Fruit fly (Drosophila melanogaster) whole organism, embryonic: ENCODE data around the gene CG5715.

Experiments used
- Atf6 ChIP-seq: fragments of 200-800 bp; sonication (Bioruptor generic); IDR thresholded peaks from 2 replicates; pipeline ENCODE4 v1.3.6; 2022; ENCODE audit warnings: missing biosample characterization, missing genetic modification characterization
- Bgb ChIP-seq: fragments of 200-800 bp; sonication (Bioruptor generic); IDR thresholded peaks from 2 replicates; pipeline ENCODE4 v1.3.6; 2022; ENCODE audit warnings: missing biosample characterization, missing genetic modification characterization; ENCODE audit not compliant: partially characterized antibody
- CG10366 ChIP-seq: fragments of 200-800 bp; sonication (Bioruptor generic); IDR thresholded peaks from 2 replicates; pipeline ENCODE4 v1.3.6; 2022; ENCODE audit warnings: missing biosample characterization, missing genetic modification characterization
- CG11504 ChIP-seq: fragments of 200-800 bp; sonication (Bioruptor generic); optimal IDR thresholded peaks from 3 replicates; lab custom pipeline; 2019; ENCODE audit warnings: missing biosample characterization, mild to moderate bottlenecking, missing genetic modification characterization, moderate library complexity
- CG11560 ChIP-seq: fragments of 200-800 bp; sonication (Bioruptor generic); IDR thresholded peaks from 3 replicates; pipeline ENCODE4 v1.3.6; 2022; ENCODE audit warnings: missing biosample characterization, missing genetic modification characterization
- CG12104 ChIP-seq: fragments of 200-800 bp; sonication (Bioruptor generic); optimal IDR thresholded peaks from 3 replicates; lab custom pipeline; 2016; ENCODE audit warnings: missing biosample characterization, missing genetic modification characterization
- CG14667 ChIP-seq: fragments of 200-800 bp; sonication (Bioruptor generic); IDR thresholded peaks from 2 replicates; pipeline ENCODE4 v1.3.6; 2022; ENCODE audit warnings: missing biosample characterization, missing genetic modification characterization
- CG16813 ChIP-seq: fragments of 200-800 bp; sonication (Bioruptor generic); IDR thresholded peaks from 3 replicates; pipeline ENCODE4 v1.3.6; 2022; ENCODE audit warnings: missing biosample characterization, missing genetic modification characterization; ENCODE audit not compliant: partially characterized antibody
- CG17361 ChIP-seq: fragments of 200-800 bp; sonication (Bioruptor generic); IDR thresholded peaks from 3 replicates; pipeline ENCODE4 v1.3.6; 2022; ENCODE audit warnings: missing biosample characterization, missing genetic modification characterization
- CG17385 ChIP-seq: fragments of 200-800 bp; sonication (Bioruptor generic); optimal IDR thresholded peaks from 3 replicates; lab custom pipeline; 2018; ENCODE audit warnings: missing biosample characterization, mild to moderate bottlenecking, missing genetic modification characterization
- CG1792 ChIP-seq: fragments of 200-800 bp; sonication (Bioruptor generic); optimal IDR thresholded peaks from 2 replicates; lab custom pipeline; 2016; ENCODE audit warnings: missing biosample characterization, missing genetic modification characterization
- CG18011 ChIP-seq: fragments of 200-800 bp; sonication (Bioruptor generic); optimal IDR thresholded peaks from 2 replicates; lab custom pipeline; 2017; ENCODE audit warnings: missing biosample characterization, missing genetic modification characterization, mild to moderate bottlenecking, moderate library complexity, missing genotype
- CG18619 ChIP-seq: fragments of 200-800 bp; sonication (Bioruptor generic); optimal IDR thresholded peaks from 3 replicates; lab custom pipeline; 2017; ENCODE audit warnings: missing biosample characterization, mild to moderate bottlenecking, missing genetic modification characterization
- CG3065 ChIP-seq: fragments of 200-800 bp; sonication (Bioruptor generic); optimal IDR thresholded peaks from 2 replicates; lab custom pipeline; 2016; ENCODE audit warnings: missing biosample characterization, missing genetic modification characterization
- CG31441 ChIP-seq: fragments of 200-800 bp; sonication (Bioruptor generic); IDR thresholded peaks from 2 replicates; pipeline ENCODE4 v1.3.6; 2022; ENCODE audit warnings: missing biosample characterization, missing genetic modification characterization
- CG4282 ChIP-seq: fragments of 200-800 bp; sonication (Bioruptor generic); optimal IDR thresholded peaks from 2 replicates; lab custom pipeline; 2016; ENCODE audit warnings: missing biosample characterization, missing genetic modification characterization
- CG4404 ChIP-seq: fragments of 200-800 bp; sonication (Bioruptor generic); IDR thresholded peaks from 2 replicates; pipeline ENCODE4 v1.3.6; 2022; ENCODE audit warnings: missing biosample characterization, missing genetic modification characterization
- CG5245 ChIP-seq: fragments of 200-800 bp; sonication (Bioruptor generic); optimal IDR thresholded peaks from 3 replicates; lab custom pipeline; 2016; ENCODE audit warnings: missing biosample characterization, missing genetic modification characterization
- CG6175 ChIP-seq: fragments of 200-800 bp; sonication (Bioruptor generic); IDR thresholded peaks from 3 replicates; pipeline ENCODE4 v1.3.6; 2022; ENCODE audit warnings: missing biosample characterization, missing genetic modification characterization
- CG6791 ChIP-seq: fragments of 200-800 bp; sonication (Bioruptor generic); IDR thresholded peaks from 3 replicates; pipeline ENCODE4 v1.3.6; 2022; ENCODE audit warnings: missing biosample characterization, missing genetic modification characterization; ENCODE audit not compliant: partially characterized antibody
- CG8089 ChIP-seq: fragments of 200-800 bp; sonication (Bioruptor generic); optimal IDR thresholded peaks from 3 replicates; lab custom pipeline; 2016; ENCODE audit warnings: missing biosample characterization, missing genetic modification characterization
- CG9437 ChIP-seq: fragments of 200-800 bp; sonication (Bioruptor generic); optimal IDR thresholded peaks from 2 replicates; lab custom pipeline; 2018; ENCODE audit warnings: missing biosample characterization, mild to moderate bottlenecking, missing genetic modification characterization
- Dip3 ChIP-seq: fragments of 200-800 bp; sonication (Bioruptor generic); optimal IDR thresholded peaks from 3 replicates; lab custom pipeline; 2016; ENCODE audit warnings: missing biosample characterization, missing genetic modification characterization
- Doc3 ChIP-seq: fragments of 200-800 bp; sonication (Bioruptor generic); IDR thresholded peaks from 3 replicates; pipeline ENCODE4 v1.3.6; 2022; ENCODE audit warnings: missing biosample characterization, missing genetic modification characterization; ENCODE audit not compliant: partially characterized antibody
- E2f2 ChIP-seq: fragments of 200-800 bp; sonication (Bioruptor generic); IDR thresholded peaks from 2 replicates; pipeline ENCODE4 v1.3.6; 2022; ENCODE audit warnings: missing biosample characterization, missing genetic modification characterization
- Fer2 ChIP-seq: fragments of 200-800 bp; sonication (Bioruptor generic); optimal IDR thresholded peaks from 2 replicates; lab custom pipeline; 2018; ENCODE audit warnings: missing biosample characterization, mild to moderate bottlenecking, missing genetic modification characterization, moderate library complexity
- HLH4C ChIP-seq: fragments of 200-800 bp; sonication (Bioruptor generic); IDR thresholded peaks from 3 replicates; pipeline ENCODE4 v1.3.6; 2022; ENCODE audit warnings: missing biosample characterization, missing genetic modification characterization; ENCODE audit not compliant: partially characterized antibody
- Nf-YA ChIP-seq: fragments of 200-800 bp; sonication (Bioruptor generic); IDR thresholded peaks from 2 replicates; pipeline ENCODE4 v1.3.6; 2022; ENCODE audit warnings: missing biosample characterization, missing genetic modification characterization
- Opbp ChIP-seq: fragments of 200-800 bp; sonication (Bioruptor generic); IDR thresholded peaks from 3 replicates; pipeline ENCODE4 v1.3.6; 2022; ENCODE audit warnings: missing biosample characterization, missing genetic modification characterization; ENCODE audit not compliant: partially characterized antibody
- Spps ChIP-seq: fragments of 200-800 bp; sonication (Bioruptor generic); optimal IDR thresholded peaks from 2 replicates; lab custom pipeline; 2018; ENCODE audit warnings: missing biosample characterization, mild to moderate bottlenecking, missing genetic modification characterization
- Tbp ChIP-seq: fragments of >200 bp; optimal IDR thresholded peaks from 2 replicates; lab custom pipeline; 2018; ENCODE audit warnings: missing biosample characterization, missing genetic modification characterization
- Xbp1 ChIP-seq: fragments of 200-800 bp; sonication (Bioruptor generic); optimal IDR thresholded peaks from 3 replicates; lab custom pipeline; 2016; ENCODE audit warnings: missing biosample characterization, mild to moderate bottlenecking, missing genetic modification characterization
- ac ChIP-seq: fragments of 200-800 bp; sonication (Bioruptor generic); optimal IDR thresholded peaks from 3 replicates; lab custom pipeline; 2017; ENCODE audit warnings: missing biosample characterization, mild to moderate bottlenecking, missing genetic modification characterization
- amos ChIP-seq: fragments of 200-800 bp; sonication (Bioruptor generic); IDR thresholded peaks from 2 replicates; pipeline ENCODE4 v1.3.6; 2022; ENCODE audit warnings: missing biosample characterization, missing genetic modification characterization; ENCODE audit not compliant: partially characterized antibody
- emc ChIP-seq: fragments of 200-800 bp; sonication (Bioruptor generic); optimal IDR thresholded peaks from 2 replicates; lab custom pipeline; 2016; ENCODE audit warnings: missing biosample characterization, missing genetic modification characterization
- ems ChIP-seq: fragments of 200-800 bp; sonication (Bioruptor generic); optimal IDR thresholded peaks from 3 replicates; lab custom pipeline; 2016; ENCODE audit warnings: missing biosample characterization, missing genetic modification characterization
- eyg ChIP-seq: fragments of 200-800 bp; sonication (Bioruptor generic); optimal IDR thresholded peaks from 3 replicates; lab custom pipeline; 2016; ENCODE audit warnings: missing biosample characterization, missing genetic modification characterization
- fru ChIP-seq: fragments of >200 bp; optimal IDR thresholded peaks from 2 replicates; lab custom pipeline; 2017
- fu2 ChIP-seq: fragments of 200-800 bp; sonication (Bioruptor generic); optimal IDR thresholded peaks from 2 replicates; lab custom pipeline; 2016; ENCODE audit warnings: missing biosample characterization, missing genetic modification characterization
- gcm2 ChIP-seq: fragments of 200-800 bp; sonication (Bioruptor generic); optimal IDR thresholded peaks from 2 replicates; lab custom pipeline; 2016; ENCODE audit warnings: missing biosample characterization, missing genetic modification characterization
- mam ChIP-seq: fragments of 200-800 bp; sonication (Bioruptor generic); optimal IDR thresholded peaks from 3 replicates; lab custom pipeline; 2016; ENCODE audit warnings: missing biosample characterization, missing genetic modification characterization
- oc ChIP-seq: fragments of 200-800 bp; sonication (Bioruptor generic); optimal IDR thresholded peaks from 2 replicates; lab custom pipeline; 2018; ENCODE audit warnings: missing biosample characterization, mild to moderate bottlenecking, missing genetic modification characterization, moderate library complexity
- prd ChIP-seq, 3 experiments: fragments of >200 bp in 2 of 3; fragments of 200-800 bp in 1 of 3; sonication (Bioruptor generic) in 1 of 3; optimal IDR thresholded peaks in 2 of 3; IDR thresholded peaks in 1 of 3; 2 replicates in 2 of 3; 3 replicates in 1 of 3; pipeline versions ENCODE4 v1.3.6 to Lab custom; 2017 to 2022; ENCODE audit warnings: missing biosample characterization in 1 of 3, missing genetic modification characterization in 1 of 3
- psq ChIP-seq: fragments of 200-800 bp; sonication (Bioruptor generic); optimal IDR thresholded peaks from 2 replicates; lab custom pipeline; 2017; ENCODE audit warnings: missing biosample characterization, missing genetic modification characterization
- ranshi ChIP-seq: fragments of 200-800 bp; sonication (Bioruptor generic); IDR thresholded peaks from 2 replicates; pipeline ENCODE4 v1.3.6; 2022; ENCODE audit warnings: missing biosample characterization, missing genetic modification characterization
- schlank ChIP-seq: fragments of 200-800 bp; sonication (Bioruptor generic); optimal IDR thresholded peaks from 2 replicates; lab custom pipeline; 2018; ENCODE audit warnings: missing biosample characterization, mild to moderate bottlenecking, missing genetic modification characterization
- sim ChIP-seq: fragments of 200-800 bp; sonication (Bioruptor generic); IDR thresholded peaks from 2 replicates; pipeline ENCODE4 v1.3.6; 2022; ENCODE audit warnings: missing biosample characterization, missing genetic modification characterization
- slp2 ChIP-seq: fragments of 200-800 bp; sonication (Bioruptor generic); optimal IDR thresholded peaks from 2 replicates; lab custom pipeline; 2016; ENCODE audit warnings: missing biosample characterization, missing genetic modification characterization
- tin ChIP-seq: fragments of 200-800 bp; sonication (Bioruptor generic); optimal IDR thresholded peaks from 3 replicates; lab custom pipeline; 2016; ENCODE audit warnings: missing biosample characterization, missing genetic modification characterization
- ttk ChIP-seq: fragments of 200-800 bp; sonication (Bioruptor generic); IDR thresholded peaks from 2 replicates; pipeline ENCODE4 v2.1.2; 2022; ENCODE audit warnings: missing biosample characterization, missing genetic modification characterization
- wek ChIP-seq: fragments of 200-800 bp; sonication (Bioruptor generic); optimal IDR thresholded peaks from 3 replicates; lab custom pipeline; 2018; ENCODE audit warnings: missing biosample characterization, mild to moderate bottlenecking, missing genetic modification characterization, moderate library complexity
- zfh1 ChIP-seq: fragments of 200-800 bp; sonication (Bioruptor generic); IDR thresholded peaks from 3 replicates; pipeline ENCODE4 v1.3.6; 2022; ENCODE audit warnings: missing biosample characterization, missing genetic modification characterization

CG5715 gene

DNA sequence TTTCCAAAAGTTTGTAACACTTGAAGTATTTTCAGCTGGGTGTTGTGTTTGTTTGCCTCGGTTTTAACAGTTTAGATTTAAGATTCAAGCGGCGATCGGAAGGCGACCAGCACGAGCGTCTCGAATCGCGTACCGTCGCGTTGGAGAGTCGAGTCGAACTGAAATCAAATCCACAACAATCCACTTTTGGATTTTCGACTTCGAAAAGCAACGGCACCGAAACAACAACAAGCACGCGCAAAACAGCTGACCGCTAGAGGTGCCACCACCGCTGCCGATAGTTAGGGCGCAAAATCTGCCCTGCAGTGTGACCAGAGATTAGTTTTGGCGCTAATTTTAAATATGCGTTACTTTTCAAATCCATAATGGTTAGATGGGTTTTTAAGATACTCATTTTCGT lies 23.1 kb downstream of the CG5715 start, which contains the start of gene jar (continued):
- no peak for TF ChIP-seq Xbp1 (GFP tag; lab: Kevin White, UChicago)
- peak; percentile 34 for TF ChIP-seq schlank (tag; lab: Kevin White, UChicago)
- TF ChIP-seq gcm2 (GFP tag; lab: Kevin White, UChicago) = no peak
- TF ChIP-seq CG3065 (GFP tag; lab: Kevin White, UChicago) = no peak
- TF ChIP-seq wek (GFP tag; lab: Kevin White, UChicago) = peak; percentile 65
- TF ChIP-seq CG5245 = no peak
- TF ChIP-seq tin (GFP tag; lab: Kevin White, UChicago) = no peak
- no peak for TF ChIP-seq CG18619 (GFP tag; lab: Kevin White, UChicago)
- TF ChIP-seq CG31441 (GFP tag; lab: Robert Waterston, UW) = no peak; the same call in 1 of the 2 replicates
- no peak for TF ChIP-seq mam
- TF ChIP-seq sim (GFP tag; lab: Robert Waterston, UW) = no peak
- no peak for TF ChIP-seq CG11560 (tag; lab: Robert Waterston, UW)
- TF ChIP-seq slp2 (GFP tag; lab: Kevin White, UChicago) = no peak
- TF ChIP-seq HLH4C (GFP tag; lab: Robert Waterston, UW) = peak; percentile 73
- peak; percentile 19 for TF ChIP-seq fu2 (GFP tag; lab: Kevin White, UChicago)
- TF ChIP-seq zfh1 (GFP tag; lab: Robert Waterston, UW) = peak; percentile 29; the same call in 1 of the 3 replicates
- TF ChIP-seq ac (GFP tag; lab: Kevin White, UChicago) = no peak
- TF ChIP-seq CG9437 (GFP tag; lab: Kevin White, UChicago) = no peak
- TF ChIP-seq prd (optimal IDR thresholded peaks at IDR 0.05; lab: Kevin White, UChicago) = no peak
- 0 out of 3 replicates have a peak, but pooled peaks have one; percentile 16 for TF ChIP-seq prd (GFP tag; IDR thresholded peaks at IDR 0.05; lab: Robert Waterston, UW)
- no peak for TF ChIP-seq CG4404 (GFP tag; lab: Robert Waterston, UW)
- TF ChIP-seq ems (GFP tag; lab: Kevin White, UChicago) = peak; percentile 14
- no peak for TF ChIP-seq CG6175
- TF ChIP-seq CG10366 (GFP tag; lab: Robert Waterston, UW) = peak; percentile 40
- no peak for TF ChIP-seq CG4282 (GFP tag; lab: Kevin White, UChicago)
- peak; percentile 80 for TF ChIP-seq Doc3
- peak; percentile 25; the same call in 1 of the 2 replicates for TF ChIP-seq ranshi
- TF ChIP-seq Spps (tag; lab: Kevin White, UChicago) = no peak
- peak; percentile 17 for TF ChIP-seq CG11504 (tag; lab: Kevin White, UChicago)
- TF ChIP-seq Bgb (GFP tag; lab: Robert Waterston, UW) = peak; percentile 97
- TF ChIP-seq CG16813 (GFP tag; lab: Robert Waterston, UW) = peak; percentile 85
- TF ChIP-seq eyg (GFP tag; lab: Kevin White, UChicago) = no peak
- peak; percentile 49 for TF ChIP-seq oc
- peak; percentile 54 for TF ChIP-seq CG17385 (GFP tag; lab: Kevin White, UChicago)
- peak; percentile 100 for TF ChIP-seq E2f2 (GFP tag; lab: Robert Waterston, UW)
- TF ChIP-seq CG18011 (GFP tag; lab: Kevin White, UChicago) = no peak
- no peak for TF ChIP-seq CG12104
- TF ChIP-seq CG6791 (GFP tag; lab: Robert Waterston, UW) = peak; percentile 91
- TF ChIP-seq Opbp = peak; percentile 95
- TF ChIP-seq CG1792 (GFP tag; lab: Kevin White, UChicago) = no peak
- no peak for TF ChIP-seq ttk
- no peak for TF ChIP-seq CG17361 (GFP tag; lab: Robert Waterston, UW)
- TF ChIP-seq Tbp (GFP tag; lab: Kevin White, UChicago) = no peak
- no peak for TF ChIP-seq fru (lab: Kevin White, UChicago)
- no peak for TF ChIP-seq Nf-YA
- TF ChIP-seq psq = no peak
- TF ChIP-seq Fer2 = no peak
- no peak for TF ChIP-seq CG14667 (GFP tag; lab: Robert Waterston, UW)
- TF ChIP-seq Atf6 (GFP tag; lab: Robert Waterston, UW) = peak; percentile 56; the same call in 1 of the 2 replicates
- no peak for TF ChIP-seq CG8089 (GFP tag; lab: Kevin White, UChicago)
- TF ChIP-seq Dip3 = no peak
- no peak for TF ChIP-seq emc (GFP tag; lab: Kevin White, UChicago)
- TF ChIP-seq amos (GFP tag; lab: Robert Waterston, UW) = peak; percentile 95
